Worm (Caenorhabditis elegans): ENCODE measurements around the gene H35B03.2.

H35B03.2 gene

ce11 chrIV:5731597-5731996, at the start of gene H35B03.2:
TSS of gene H35B03.2 (minus strand) at chrIV:5731674.
- TF ChIP-seq ref-1 (GFP tag; conservative IDR thresholded peaks at IDR 0.05) = no peak
- TF ChIP-seq tab-1 (GFP tag; IDR thresholded peaks at IDR 0.05) = no peak
- TF ChIP-seq flt-1 (GFP tag; IDR thresholded peaks at IDR 0.05) = no peak

DNA sequence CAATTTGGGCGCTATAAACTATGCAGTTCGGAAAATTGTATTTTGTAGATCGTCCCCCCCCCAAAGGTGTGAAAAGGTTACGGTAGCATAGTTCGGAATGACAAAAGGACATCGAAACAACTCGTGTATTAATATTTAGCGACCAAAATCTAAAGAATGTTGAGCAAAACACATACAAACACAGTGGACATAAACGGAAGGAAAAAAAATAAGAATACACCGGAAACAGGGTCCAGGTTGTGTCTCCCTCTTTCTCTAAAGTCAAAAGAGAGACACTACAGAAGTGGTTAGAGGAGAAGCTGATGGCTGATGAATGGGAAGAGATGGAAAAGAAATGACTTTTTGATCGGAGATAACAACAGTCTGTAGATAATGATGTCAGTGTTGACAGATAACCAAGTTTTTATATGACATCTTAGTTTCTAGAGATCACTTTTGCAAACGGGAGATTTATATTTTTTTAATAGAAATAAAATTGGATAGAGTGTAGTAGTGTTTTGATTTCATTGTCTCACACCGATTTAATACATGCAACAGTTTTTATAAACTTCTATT, 48.8 kb upstream of the H35B03.2 start:
- TF ChIP-seq cog-1 (tag; optimal IDR thresholded peaks at IDR 0.05) (no peak), ref-1 (GFP tag; conservative IDR thresholded peaks at IDR 0.05) (no peak), ztf-23 (GFP tag; IDR thresholded peaks at IDR 0.05) (no peak), ztf-29 (GFP tag; IDR thresholded peaks at IDR 0.05) (no peak), med-1 (GFP tag; optimal IDR thresholded peaks at IDR 0.05; ENCODE audit: insufficient read depth) (no peak), klf-2 (GFP tag; conservative IDR thresholded peaks at IDR 0.05) (no peak), flt-1 (GFP tag; IDR thresholded peaks at IDR 0.05) (no peak), tab-1 (GFP tag; IDR thresholded peaks at IDR 0.05) (no peak), T22C8.4 (GFP tag; IDR thresholded peaks at IDR 0.05) (no peak)

DNA sequence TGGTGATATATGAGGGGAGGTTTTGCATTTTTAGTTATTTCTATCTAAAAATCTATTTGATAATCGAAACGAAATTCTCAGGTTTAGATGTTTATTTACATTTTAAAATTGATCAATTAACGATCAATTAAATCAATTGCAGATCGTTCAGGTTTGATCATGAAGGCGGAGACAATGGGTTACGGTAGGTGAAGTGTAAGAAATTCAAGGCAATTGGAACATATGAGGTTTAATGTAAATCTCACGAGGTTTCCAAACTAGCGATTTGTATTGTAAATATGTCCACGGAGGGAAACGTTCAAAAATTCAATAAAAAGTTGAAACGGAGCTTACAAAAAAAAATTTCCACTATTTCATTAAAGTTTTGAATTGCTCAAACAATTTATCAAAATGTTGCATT, 48.1 kb upstream of the H35B03.2 start:
- TF ChIP-seq med-1 (GFP tag; optimal IDR thresholded peaks at IDR 0.05; ENCODE audit: insufficient read depth) = no peak
- TF ChIP-seq cog-1 (tag; optimal IDR thresholded peaks at IDR 0.05) = no peak
- TF ChIP-seq ztf-29 (GFP tag; IDR thresholded peaks at IDR 0.05) = no peak
- TF ChIP-seq ztf-23 (GFP tag; IDR thresholded peaks at IDR 0.05) = no peak
- TF ChIP-seq ref-1 (GFP tag; conservative IDR thresholded peaks at IDR 0.05) = no peak
- no peak for TF ChIP-seq flt-1 (GFP tag; IDR thresholded peaks at IDR 0.05)
- TF ChIP-seq tab-1 (GFP tag; IDR thresholded peaks at IDR 0.05) = no peak
- no peak for TF ChIP-seq klf-2 (GFP tag; conservative IDR thresholded peaks at IDR 0.05)
- TF ChIP-seq T22C8.4 (GFP tag; IDR thresholded peaks at IDR 0.05) = no peak

- TF ChIP-seq ztf-23 (GFP tag; IDR thresholded peaks at IDR 0.05) = no peak
- no peak for TF ChIP-seq cog-1 (tag; optimal IDR thresholded peaks at IDR 0.05)
- no peak for TF ChIP-seq med-1 (GFP tag; optimal IDR thresholded peaks at IDR 0.05; ENCODE audit: insufficient read depth)
These were observed 46.9 kb upstream of the H35B03.2 start for ce11 chrIV:5778342-5778741.

DNA sequence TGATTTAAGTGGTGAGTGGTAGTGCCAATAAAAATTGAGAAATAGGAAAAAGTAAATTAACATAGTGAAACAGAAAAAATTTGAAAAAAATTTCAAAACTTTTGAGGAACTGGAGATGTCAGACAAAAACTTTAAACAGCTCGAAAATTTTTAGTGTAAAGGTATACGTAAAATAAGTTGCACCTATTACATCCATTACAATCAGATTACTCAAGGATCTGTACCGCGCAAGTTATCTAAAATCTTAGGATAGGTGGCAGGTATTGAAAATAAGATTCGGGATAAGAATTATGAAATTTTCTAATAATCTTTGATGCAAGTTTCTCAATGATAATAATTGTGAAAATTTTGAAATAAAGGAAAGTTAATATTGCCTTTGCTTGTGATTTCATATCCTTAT, 35.3 kb upstream of the H35B03.2 start:
- no peak for TF ChIP-seq cog-1 (tag; optimal IDR thresholded peaks at IDR 0.05)
- no peak for TF ChIP-seq ztf-29 (GFP tag; IDR thresholded peaks at IDR 0.05)
- no peak for TF ChIP-seq med-1 (GFP tag; optimal IDR thresholded peaks at IDR 0.05; ENCODE audit: insufficient read depth)
- no peak for TF ChIP-seq ztf-23 (GFP tag; IDR thresholded peaks at IDR 0.05)
- TF ChIP-seq ref-1 (GFP tag; conservative IDR thresholded peaks at IDR 0.05) = no peak
- TF ChIP-seq tab-1 (GFP tag; IDR thresholded peaks at IDR 0.05) = no peak
- no peak for TF ChIP-seq klf-2 (GFP tag; conservative IDR thresholded peaks at IDR 0.05)
- no peak for TF ChIP-seq T22C8.4 (GFP tag; IDR thresholded peaks at IDR 0.05)
- no peak for TF ChIP-seq flt-1 (GFP tag; IDR thresholded peaks at IDR 0.05)

ce11 chrIV:5765652-5766051, 34.2 kb upstream of the H35B03.2 start:
- TF ChIP-seq ztf-23 (GFP tag; IDR thresholded peaks at IDR 0.05) = no peak
- TF ChIP-seq tab-1 (GFP tag; IDR thresholded peaks at IDR 0.05) = no peak
- no peak for TF ChIP-seq klf-2 (GFP tag; conservative IDR thresholded peaks at IDR 0.05)
- TF ChIP-seq flt-1 (GFP tag; IDR thresholded peaks at IDR 0.05) = no peak
- no peak for TF ChIP-seq ztf-29 (GFP tag; IDR thresholded peaks at IDR 0.05)
- no peak for TF ChIP-seq med-1 (GFP tag; optimal IDR thresholded peaks at IDR 0.05; ENCODE audit: insufficient read depth)
- no peak for TF ChIP-seq ref-1 (GFP tag; conservative IDR thresholded peaks at IDR 0.05)
- no peak for TF ChIP-seq cog-1 (tag; optimal IDR thresholded peaks at IDR 0.05)
- TF ChIP-seq T22C8.4 (GFP tag; IDR thresholded peaks at IDR 0.05) = no peak

- no peak for TF ChIP-seq flt-1 (GFP tag; IDR thresholded peaks at IDR 0.05)
- TF ChIP-seq cog-1 (tag; optimal IDR thresholded peaks at IDR 0.05) = no peak
- no peak for TF ChIP-seq klf-2 (GFP tag; conservative IDR thresholded peaks at IDR 0.05)
- TF ChIP-seq ztf-29 (GFP tag; IDR thresholded peaks at IDR 0.05) = no peak
- TF ChIP-seq med-1 (GFP tag; optimal IDR thresholded peaks at IDR 0.05; ENCODE audit: insufficient read depth) = no peak
- TF ChIP-seq ref-1 (GFP tag; conservative IDR thresholded peaks at IDR 0.05) = no peak
- no peak for TF ChIP-seq tab-1 (GFP tag; IDR thresholded peaks at IDR 0.05)
- no peak for TF ChIP-seq ztf-23 (GFP tag; IDR thresholded peaks at IDR 0.05)
These were observed 32.9 kb upstream of the H35B03.2 start for ce11 chrIV:5764392-5764791.

DNA sequence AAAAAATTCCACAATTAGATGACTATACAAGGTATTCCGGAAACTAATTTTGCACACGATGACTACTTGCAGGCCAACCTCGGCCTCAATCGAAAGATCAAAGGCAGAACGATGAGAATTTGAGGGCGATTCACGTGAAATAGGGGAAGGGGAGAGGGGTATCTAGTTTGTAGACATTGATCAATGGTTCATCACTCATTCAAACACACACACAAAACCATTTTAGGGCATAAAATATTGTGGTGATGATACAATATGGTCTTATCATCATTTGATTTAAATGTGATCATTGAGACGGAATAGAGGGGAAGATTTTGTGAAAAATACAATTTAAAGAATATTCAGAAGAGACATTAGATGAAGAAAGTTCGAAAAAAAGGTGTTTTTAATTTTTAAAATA, 31.3 kb upstream of the H35B03.2 start:
- TF ChIP-seq cog-1 (tag; optimal IDR thresholded peaks at IDR 0.05) (no peak), ztf-23 (GFP tag; IDR thresholded peaks at IDR 0.05) (no peak), T22C8.4 (GFP tag; IDR thresholded peaks at IDR 0.05) (no peak), ref-1 (GFP tag; conservative IDR thresholded peaks at IDR 0.05) (no peak), med-1 (GFP tag; optimal IDR thresholded peaks at IDR 0.05; ENCODE audit: insufficient read depth) (no peak), klf-2 (GFP tag; conservative IDR thresholded peaks at IDR 0.05) (no peak), ztf-29 (GFP tag; IDR thresholded peaks at IDR 0.05) (no peak), tab-1 (GFP tag; IDR thresholded peaks at IDR 0.05) (no peak), flt-1 (GFP tag; IDR thresholded peaks at IDR 0.05) (no peak)

DNA sequence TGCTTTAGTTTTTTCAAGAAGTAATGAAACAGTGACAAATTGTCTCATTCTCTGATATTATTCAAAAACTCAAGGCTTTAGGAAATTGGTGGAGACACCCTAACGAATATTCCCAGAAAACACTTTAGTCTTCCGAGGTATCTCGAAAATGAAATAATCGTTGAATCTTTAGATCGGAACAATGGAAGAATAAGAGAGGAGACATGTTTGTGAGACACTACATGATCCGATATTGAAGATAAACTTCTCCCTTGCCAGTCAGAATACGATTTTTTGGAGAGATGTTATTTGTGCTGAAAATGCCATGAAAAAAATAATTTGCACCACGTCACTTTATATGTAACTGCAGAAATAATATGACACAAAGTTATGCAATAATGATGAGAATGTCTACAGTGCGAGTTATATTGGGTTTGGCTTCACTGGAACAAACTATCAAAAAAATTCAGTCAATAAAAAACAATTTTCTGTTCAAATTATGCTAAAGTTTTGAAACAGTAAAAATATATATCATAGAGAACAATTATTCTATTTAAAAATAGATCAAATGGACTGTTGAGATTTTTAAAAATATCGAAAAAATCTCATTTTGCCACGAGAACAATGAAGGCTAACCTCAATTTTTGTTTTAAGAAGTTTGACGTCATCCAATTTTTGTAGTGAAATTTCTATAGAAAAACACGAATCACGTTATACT, 29.9 kb upstream of the H35B03.2 start:
- TF ChIP-seq flt-1 (GFP tag; IDR thresholded peaks at IDR 0.05) (no peak), ztf-29 (GFP tag; IDR thresholded peaks at IDR 0.05) (no peak), med-1 (GFP tag; optimal IDR thresholded peaks at IDR 0.05; ENCODE audit: insufficient read depth) (no peak), tab-1 (GFP tag; IDR thresholded peaks at IDR 0.05) (no peak), klf-2 (GFP tag; conservative IDR thresholded peaks at IDR 0.05) (no peak), ztf-23 (GFP tag; IDR thresholded peaks at IDR 0.05) (no peak), ref-1 (GFP tag; conservative IDR thresholded peaks at IDR 0.05) (no peak), T22C8.4 (GFP tag; IDR thresholded peaks at IDR 0.05) (no peak), cog-1 (tag; optimal IDR thresholded peaks at IDR 0.05) (no peak)

- TF ChIP-seq flt-1 (GFP tag; IDR thresholded peaks at IDR 0.05) = no peak
- TF ChIP-seq tab-1 (GFP tag; IDR thresholded peaks at IDR 0.05) = no peak
- TF ChIP-seq ref-1 (GFP tag; conservative IDR thresholded peaks at IDR 0.05) = no peak
- no peak for TF ChIP-seq ztf-23 (GFP tag; IDR thresholded peaks at IDR 0.05)
- TF ChIP-seq klf-2 (GFP tag; conservative IDR thresholded peaks at IDR 0.05) = no peak
- no peak for TF ChIP-seq med-1 (GFP tag; optimal IDR thresholded peaks at IDR 0.05; ENCODE audit: insufficient read depth)
- no peak for TF ChIP-seq ztf-29 (GFP tag; IDR thresholded peaks at IDR 0.05)
- no peak for TF ChIP-seq cog-1 (tag; optimal IDR thresholded peaks at IDR 0.05)
- no peak for TF ChIP-seq T22C8.4 (GFP tag; IDR thresholded peaks at IDR 0.05)
These were observed 29.2 kb upstream of the H35B03.2 start for ce11 chrIV:5760656-5761055.
